Worm (Caenorhabditis elegans) whole organism, L1 larva: ENCODE results near the gene M04D8.7.
"Not testable (repeated sequence)": the region's sequence is repeated elsewhere in the genome, so short reads cannot be mapped to it uniquely, and the experiment has no call there.

ENCODE experiments used
- C04F5.9 ChIP-seq: sonication (generic microtip); optimal IDR thresholded peaks from 2 replicates; lab custom pipeline; 2016; ENCODE audit warnings: missing genetic modification characterization, missing compliant biosample characterization
- ama-1 ChIP-seq: fragments of 150-350 bp; optimal IDR thresholded peaks from 2 replicates; lab custom pipeline; 2014
- blmp-1 ChIP-seq: fragments of 150-350 bp; optimal IDR thresholded peaks from 2 replicates; lab custom pipeline; 2014; ENCODE audit warnings: missing biosample characterization, missing genetic modification characterization
- ceh-82 ChIP-seq, 3 experiments: fragments of 150-350 bp in 1 of 3; sonication (generic microtip) in 2 of 3; optimal IDR thresholded peaks; 2 replicates each; lab custom pipeline; 2014 to 2017; ENCODE audit warnings: missing biosample characterization in 3 of 3, missing genetic modification characterization in 3 of 3
- ceh-90 ChIP-seq: sonication (generic microtip); optimal IDR thresholded peaks from 2 replicates; lab custom pipeline; 2016; ENCODE audit warnings: missing genetic modification characterization, missing compliant biosample characterization
- ces-1 ChIP-seq: fragments of 150-350 bp; optimal IDR thresholded peaks from 2 replicates; lab custom pipeline; 2014; ENCODE audit warnings: missing biosample characterization, missing genetic modification reagents, missing genetic modification characterization
- dpl-1 ChIP-seq, 3 experiments: fragments of 150-350 bp in 2 of 3; sonication (generic microtip) in 1 of 3; optimal IDR thresholded peaks; 2 replicates each; lab custom pipeline; 2014 to 2017; ENCODE audit warnings: missing biosample characterization in 3 of 3, missing genetic modification characterization in 3 of 3, missing genetic modification reagents in 3 of 3
- efl-1 ChIP-seq, 4 experiments: fragments of 150-350 bp; optimal IDR thresholded peaks in 3 of 4; peaks in 1 of 4; 1 replicate in 1 of 4; 2 replicates in 3 of 4; lab custom pipeline; 2014; ENCODE audit warnings: missing biosample characterization in 2 of 4, missing genetic modification characterization in 2 of 4, missing genetic modification reagents in 2 of 4
- efl-3 ChIP-seq: fragments of 200-800 bp; sonication (Bioruptor generic); optimal IDR thresholded peaks from 2 replicates; lab custom pipeline; 2018; ENCODE audit warnings: mild to moderate bottlenecking, missing genetic modification characterization, missing compliant biosample characterization
- egl-13 ChIP-seq: sonication (generic microtip); optimal IDR thresholded peaks from 2 replicates; lab custom pipeline; 2016; ENCODE audit warnings: missing genotype, missing genetic modification reagents, missing genetic modification characterization, missing compliant biosample characterization
- elt-2 ChIP-seq: sonication (generic microtip); optimal IDR thresholded peaks from 2 replicates; lab custom pipeline; 2016; ENCODE audit warnings: missing genetic modification characterization, mild to moderate bottlenecking, inconsistent platforms, missing compliant biosample characterization, missing genetic modification reagents
- ets-5 ChIP-seq: fragments of 200-800 bp; sonication (Bioruptor generic); IDR thresholded peaks from 2 replicates; pipeline ENCODE4 v1.3.6; 2022; ENCODE audit warnings: missing genetic modification characterization, missing compliant biosample characterization
- hlh-17 ChIP-seq: fragments of 200-800 bp; sonication (Bioruptor generic); optimal IDR thresholded peaks from 2 replicates; lab custom pipeline; 2018; ENCODE audit warnings: missing genetic modification characterization, mild to moderate bottlenecking, missing compliant biosample characterization, moderate library complexity, borderline replicate concordance
- hlh-4 ChIP-seq: sonication (generic microtip); optimal IDR thresholded peaks from 2 replicates; lab custom pipeline; 2016; ENCODE audit warnings: mild to moderate bottlenecking, missing genetic modification characterization, missing compliant biosample characterization
- jun-1 ChIP-seq: fragments of 150-350 bp; optimal IDR thresholded peaks from 2 replicates; lab custom pipeline; 2014; ENCODE audit warnings: missing biosample characterization, missing genetic modification reagents, missing genetic modification characterization
- lin-13 ChIP-seq: fragments of 150-350 bp; optimal IDR thresholded peaks from 2 replicates; lab custom pipeline; 2014; ENCODE audit warnings: missing biosample characterization, missing genetic modification reagents, missing genetic modification characterization
- lin-14 ChIP-seq: fragments of 200-800 bp; sonication (Bioruptor generic); optimal IDR thresholded peaks from 2 replicates; lab custom pipeline; 2018; ENCODE audit warnings: mild to moderate bottlenecking, missing genetic modification characterization, moderate library complexity, missing compliant biosample characterization
- lin-39 ChIP-seq: fragments of 150-350 bp; optimal IDR thresholded peaks from 2 replicates; lab custom pipeline; 2014; ENCODE audit warnings: missing biosample characterization, missing genetic modification reagents, missing genetic modification characterization
- lir-3 ChIP-seq: sonication (generic microtip); optimal IDR thresholded peaks from 2 replicates; lab custom pipeline; 2016; ENCODE audit warnings: mild to moderate bottlenecking, missing genetic modification characterization, moderate library complexity, missing compliant biosample characterization; ENCODE audit not compliant: poor library complexity
- mdl-1 ChIP-seq, 2 experiments: fragments of 150-350 bp; optimal IDR thresholded peaks; 2 replicates each; lab custom pipeline; 2014 to 2017; ENCODE audit warnings: missing biosample characterization in 2 of 2, missing genetic modification characterization in 2 of 2, inconsistent platforms in 1 of 2
- mef-2 ChIP-seq: fragments of 150-350 bp; optimal IDR thresholded peaks from 2 replicates; lab custom pipeline; 2014; ENCODE audit warnings: missing biosample characterization, missing genetic modification characterization
- nhr-47 ChIP-seq: sonication (generic microtip); optimal IDR thresholded peaks from 2 replicates; lab custom pipeline; 2016; ENCODE audit warnings: mild to moderate bottlenecking, missing genetic modification characterization, moderate library complexity, missing compliant biosample characterization
- snu-23 ChIP-seq: sonication (generic microtip); optimal IDR thresholded peaks from 2 replicates; lab custom pipeline; 2016; ENCODE audit warnings: missing genetic modification characterization, missing compliant biosample characterization
- sup-37 ChIP-seq: fragments of 200-800 bp; sonication (Bioruptor generic); optimal IDR thresholded peaks from 2 replicates; lab custom pipeline; 2018; ENCODE audit warnings: mild to moderate bottlenecking, missing genetic modification characterization, missing compliant biosample characterization
- tbx-2 ChIP-seq: sonication (generic microtip); optimal IDR thresholded peaks from 2 replicates; lab custom pipeline; 2016; ENCODE audit warnings: missing genetic modification characterization, missing compliant biosample characterization
- tlp-1 ChIP-seq: fragments of 150-350 bp; optimal IDR thresholded peaks from 2 replicates; lab custom pipeline; 2014; ENCODE audit warnings: missing biosample characterization, missing genetic modification characterization
- unc-30 ChIP-seq: sonication (generic microtip); optimal IDR thresholded peaks from 2 replicates; lab custom pipeline; 2017; ENCODE audit warnings: missing biosample characterization, missing genetic modification characterization
- unc-98 ChIP-seq: fragments of 200-800 bp; sonication (Bioruptor generic); IDR thresholded peaks from 2 replicates; pipeline ENCODE4 v1.3.6; 2022; ENCODE audit warnings: missing genetic modification characterization, missing compliant biosample characterization
- vab-15 ChIP-seq: sonication (generic microtip); optimal IDR thresholded peaks from 2 replicates; lab custom pipeline; 2017; ENCODE audit warnings: missing genotype, mild to moderate bottlenecking, missing genetic modification characterization, missing compliant biosample characterization
- zag-1 ChIP-seq: fragments of 150-350 bp; optimal IDR thresholded peaks from 2 replicates; lab custom pipeline; 2014; ENCODE audit warnings: missing biosample characterization, missing genetic modification characterization
- ztf-11 ChIP-seq, 2 experiments: sonication (generic microtip); optimal IDR thresholded peaks; 2 replicates each; lab custom pipeline; 2016 to 2017; ENCODE audit warnings: missing genetic modification characterization in 2 of 2, missing biosample characterization in 1 of 2, missing compliant biosample characterization in 1 of 2
- ztf-4 ChIP-seq: fragments of 150-350 bp; optimal IDR thresholded peaks from 2 replicates; lab custom pipeline; 2014; ENCODE audit warnings: missing biosample characterization, missing genetic modification characterization

Gene M04D8.7

DNA sequence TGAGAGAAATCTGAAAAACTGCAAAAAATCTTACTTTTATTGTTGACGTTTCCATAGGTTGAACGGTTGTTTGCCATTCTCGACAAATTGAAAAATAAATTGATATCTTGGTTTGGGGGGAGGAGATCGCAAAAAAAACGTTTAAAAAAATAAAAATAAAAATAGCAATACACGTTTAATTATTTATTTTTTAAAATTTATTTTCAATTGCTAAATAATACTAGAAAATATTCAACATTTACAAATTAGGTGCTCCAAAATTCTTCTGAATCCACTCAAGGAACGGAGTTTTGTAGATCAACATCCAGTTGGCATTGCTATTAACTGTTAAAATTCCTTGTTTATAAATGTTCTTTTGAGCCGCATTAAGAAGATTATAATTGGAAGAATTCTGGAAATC, 2.8 kb downstream of the M04D8.7 start, which contains the start of gene T16G12.7:
T16G12.7 (minus strand) TSS at position 101 of the 400 bp plus-strand sequence.
- TF ChIP-seq ceh-82 (tag; optimal IDR thresholded peaks at IDR 0.05; lab: Kevin White, UChicago) (no peak), ces-1 (GFP tag; lab: Kevin White, UChicago) (no peak), unc-30 (tag; lab: Kevin White, UChicago) (no peak), blmp-1 (tag; lab: Kevin White, UChicago) (no peak), lin-39 (tag; lab: Kevin White, UChicago) (no peak)

ce11 chrIII:10049682-10050081, 12.4 kb downstream of the M04D8.7 start, which contains the start of gene T16G12.1:
Gene T16G12.1, minus strand, starts transcription at chrIII:10049857.
- TF ChIP-seq jun-1 (tag; lab: Kevin White, UChicago) (no peak), mef-2 (tag; lab: Kevin White, UChicago) (no peak), C04F5.9 (tag; lab: Kevin White, UChicago) (no peak), hlh-17 (GFP tag; lab: Kevin White, UChicago) (no peak), nhr-47 (tag; lab: Kevin White, UChicago) (no peak), efl-3 (GFP tag; lab: Kevin White, UChicago) (no peak), tlp-1 (tag; lab: Kevin White, UChicago) (no peak), dpl-1 (GFP tag; optimal IDR thresholded peaks at IDR 0.05; lab: Kevin White, UChicago) (no peak), elt-2 (peak; percentile 61)

DNA sequence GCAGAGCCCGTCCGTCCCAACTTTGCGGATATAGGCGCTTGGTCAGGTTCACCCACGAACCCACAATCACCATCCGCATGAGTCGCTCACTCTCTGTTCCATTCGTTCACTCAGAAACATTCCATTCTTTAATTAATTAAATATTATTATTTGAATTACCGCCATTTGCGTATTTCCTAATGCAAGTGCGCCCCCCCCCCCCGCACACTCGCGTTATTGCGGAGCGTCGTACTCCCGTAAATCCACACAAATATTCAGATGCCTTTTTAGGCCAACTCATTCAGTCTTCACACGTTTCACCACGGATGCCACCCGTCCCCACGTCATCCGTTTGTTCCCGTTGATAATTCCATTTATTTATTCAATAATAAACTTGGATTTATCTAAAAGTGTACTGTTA, 13.1 kb downstream of the M04D8.7 start, which contains the start of gene T16G12.3:
T16G12.3 (plus strand) TSS at position 301 of the 400 bp plus-strand sequence.
- TF ChIP-seq lin-13; vab-15 (tag; lab: Kevin White, UChicago); lir-3 (tag; lab: Kevin White, UChicago): not testable (repeated sequence)

- not testable (repeated sequence) for TF ChIP-seq ceh-90 (tag; lab: Kevin White, UChicago); lin-14 (GFP tag; lab: Kevin White, UChicago); ama-1
These were observed 16.1 kb downstream of the M04D8.7 start, which contains the start of gene T16G12.12 for ce11 chrIII:10053312-10053711. Gene T16G12.12, plus strand, starts transcription at chrIII:10053612.

ce11 chrIII:10056033-10056432, 18.8 kb downstream of the M04D8.7 start, which contains the start of gene T16G12.10:
Gene T16G12.10, minus strand, starts transcription at chrIII:10056133.
- TF ChIP-seq zag-1 (tag; lab: Kevin White, UChicago): no peak
- TF ChIP-seq ceh-90 (tag; lab: Kevin White, UChicago): no peak
- no peak for TF ChIP-seq efl-1 (optimal IDR thresholded peaks at IDR 0.05; lab: Kevin White, UChicago)
- TF ChIP-seq efl-1 (GFP tag; optimal IDR thresholded peaks at IDR 0.05 in 1 of 2; lab: Kevin White, UChicago): no peak
- no peak for TF ChIP-seq hlh-4 (tag; lab: Kevin White, UChicago)
- TF ChIP-seq dpl-1 (GFP tag; optimal IDR thresholded peaks at IDR 0.05; lab: Kevin White, UChicago): no peak
- no peak for TF ChIP-seq ets-5 (GFP tag; lab: Robert Waterston, UW)
- TF ChIP-seq unc-98 (GFP tag; lab: Robert Waterston, UW): no peak
- no peak for TF ChIP-seq tbx-2
- TF ChIP-seq snu-23 (GFP tag; lab: Kevin White, UChicago): no peak
- no peak for TF ChIP-seq mdl-1 (tag; optimal IDR thresholded peaks at IDR 0.05; lab: Kevin White, UChicago)
- no peak for TF ChIP-seq ztf-11 (tag; optimal IDR thresholded peaks at IDR 0.05; lab: Kevin White, UChicago)
- TF ChIP-seq ztf-4: no peak
- no peak for TF ChIP-seq egl-13 (tag; lab: Kevin White, UChicago)
- TF ChIP-seq sup-37 (GFP tag; lab: Kevin White, UChicago): no peak
- no peak for TF ChIP-seq vab-15 (tag; lab: Kevin White, UChicago)
- TF ChIP-seq, all 84 proteins: peak for 0
